Worm (Caenorhabditis elegans): ENCODE results near the gene C29F7.10.

Gene C29F7.10

DNA sequence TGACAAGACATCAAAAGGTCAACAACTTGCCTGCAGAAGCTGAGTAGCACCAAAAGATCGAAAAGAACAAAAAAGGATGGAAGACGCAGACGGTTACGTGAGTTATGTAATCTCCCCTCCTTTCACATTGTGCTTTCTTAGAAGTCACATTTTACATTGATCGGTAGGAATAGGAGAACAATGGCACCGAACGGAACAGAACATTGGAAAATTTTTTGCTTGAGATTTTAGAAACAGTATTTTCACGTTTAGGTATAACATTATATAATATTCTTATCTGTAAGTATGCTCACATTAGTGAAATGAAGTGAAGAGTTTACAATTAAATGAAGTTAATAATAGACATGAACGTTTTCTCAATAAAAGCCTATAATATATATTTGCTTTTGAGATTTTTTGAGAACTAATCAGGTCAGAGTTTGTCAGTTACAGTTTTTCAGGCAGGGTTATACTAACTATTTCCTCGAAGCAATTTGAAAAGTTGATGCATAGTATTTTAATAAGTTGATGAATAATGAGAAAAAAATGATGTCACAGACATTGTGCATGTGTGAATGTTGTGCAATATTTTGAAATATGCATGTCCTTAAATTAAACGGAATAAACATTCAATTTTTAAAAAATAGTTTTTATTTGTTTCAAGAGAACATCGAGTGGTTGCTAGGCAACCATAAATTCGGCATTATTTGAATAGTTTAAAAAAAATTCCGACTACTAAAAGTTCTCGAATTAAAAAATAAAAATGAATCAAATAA, 50.1 kb downstream of the C29F7.10 start (continued):
- TF ChIP-seq nhr-10 (tag; optimal IDR thresholded peaks at IDR 0.05), result no peak
- no peak for TF ChIP-seq nhr-102 (tag; optimal IDR thresholded peaks at IDR 0.05)
- peak in 1 of 2 experiments; percentile 29 for TF ChIP-seq unc-62 (GFP tag; optimal IDR thresholded peaks at IDR 0.05 in 1 of 2)
- no peak for TF ChIP-seq unc-62 (tag; optimal IDR thresholded peaks at IDR 0.05)
- no peak for TF ChIP-seq ZK546.5 (tag; optimal IDR thresholded peaks at IDR 0.05)
- TF ChIP-seq set-16 (GFP tag; IDR thresholded peaks at IDR 0.05), result no peak
- TF ChIP-seq nhr-28 (tag; optimal IDR thresholded peaks at IDR 0.05), result no peak
- TF ChIP-seq ctbp-1 (GFP tag; IDR thresholded peaks at IDR 0.05), result no peak
- TF ChIP-seq gei-8 (GFP tag; optimal IDR thresholded peaks at IDR 0.05), result no peak
- no peak for TF ChIP-seq duxl-1 (tag; optimal IDR thresholded peaks at IDR 0.05; ENCODE audit: poor library complexity)
- no peak for TF ChIP-seq ceh-28 (tag; optimal IDR thresholded peaks at IDR 0.05)
